Fruit fly (Drosophila melanogaster) whole organism, prepupa: ENCODE measurements around the gene RPA1.

Source experiments
- Blimp-1 ChIP-seq: fragments of 200-800 bp; sonication (Bioruptor generic); optimal IDR thresholded peaks from 3 replicates; lab custom pipeline; 2017; ENCODE audit warnings: missing biosample characterization, missing genetic modification characterization, mild to moderate bottlenecking, moderate library complexity, missing genetic modification reagents
- CG10669 ChIP-seq: fragments of 200-800 bp; sonication (Bioruptor generic); optimal IDR thresholded peaks from 3 replicates; lab custom pipeline; 2018; ENCODE audit warnings: missing biosample characterization, mild to moderate bottlenecking, missing genetic modification characterization, moderate library complexity
- CG11762 ChIP-seq: fragments of 200-800 bp; sonication (Bioruptor generic); optimal IDR thresholded peaks from 3 replicates; lab custom pipeline; 2016; ENCODE audit warnings: missing biosample characterization, missing genetic modification characterization; ENCODE audit not compliant: insufficient read depth
- CG11902 ChIP-seq: fragments of 200-800 bp; sonication (Bioruptor generic); optimal IDR thresholded peaks from 3 replicates; lab custom pipeline; 2016; ENCODE audit warnings: missing biosample characterization, missing genetic modification characterization
- CG15336 ChIP-seq: fragments of 200-800 bp; sonication (Bioruptor generic); IDR thresholded peaks from 2 replicates; pipeline ENCODE4 v1.3.6; 2022; ENCODE audit warnings: missing biosample characterization, missing genetic modification characterization
- CG1621 ChIP-seq: fragments of 200-800 bp; sonication (Bioruptor generic); optimal IDR thresholded peaks from 3 replicates; lab custom pipeline; 2018; ENCODE audit warnings: missing biosample characterization, mild to moderate bottlenecking, missing genetic modification characterization
- CG16779 ChIP-seq: fragments of 200-800 bp; sonication (Bioruptor generic); optimal IDR thresholded peaks from 3 replicates; lab custom pipeline; 2017; ENCODE audit warnings: missing biosample characterization, mild to moderate bottlenecking, missing genetic modification characterization
- CG3032 ChIP-seq: fragments of 200-800 bp; optimal IDR thresholded peaks from 2 replicates; lab custom pipeline; 2019; ENCODE audit warnings: missing biosample characterization, mild to moderate bottlenecking, missing genetic modification characterization, moderate library complexity
- CG31627 ChIP-seq: fragments of 200-800 bp; sonication (Bioruptor generic); optimal IDR thresholded peaks from 3 replicates; lab custom pipeline; 2016; ENCODE audit warnings: missing biosample characterization, missing genetic modification characterization
- CG32006 ChIP-seq: fragments of 200-800 bp; sonication (Bioruptor generic); optimal IDR thresholded peaks from 3 replicates; lab custom pipeline; 2017; ENCODE audit warnings: missing biosample characterization, mild to moderate bottlenecking, missing genetic modification characterization
- CG3919 ChIP-seq: fragments of 200-800 bp; sonication (Bioruptor generic); optimal IDR thresholded peaks from 3 replicates; lab custom pipeline; 2016; ENCODE audit warnings: missing biosample characterization, missing genetic modification characterization
- CG4318 ChIP-seq: fragments of 200-800 bp; sonication (Bioruptor generic); optimal IDR thresholded peaks from 3 replicates; lab custom pipeline; 2017; ENCODE audit warnings: missing biosample characterization, mild to moderate bottlenecking, missing genetic modification characterization
- CG6163 ChIP-seq: fragments of 200-800 bp; sonication (Bioruptor generic); IDR thresholded peaks from 3 replicates; pipeline ENCODE4 v1.3.6; 2022; ENCODE audit warnings: missing biosample characterization, missing genetic modification characterization
- CG6276 ChIP-seq: fragments of 200-800 bp; sonication (Bioruptor generic); optimal IDR thresholded peaks from 2 replicates; lab custom pipeline; 2017; ENCODE audit warnings: missing biosample characterization, mild to moderate bottlenecking, missing genetic modification characterization
- CG6792 ChIP-seq: fragments of 200-800 bp; sonication (Bioruptor generic); optimal IDR thresholded peaks from 3 replicates; lab custom pipeline; 2016; ENCODE audit warnings: missing biosample characterization, missing genetic modification characterization
- CG6808 ChIP-seq: fragments of 200-800 bp; sonication (Bioruptor generic); optimal IDR thresholded peaks from 3 replicates; lab custom pipeline; 2017; ENCODE audit warnings: missing biosample characterization, missing genetic modification characterization, mild to moderate bottlenecking, moderate library complexity, missing genetic modification reagents
- CG6854 ChIP-seq: fragments of 200-800 bp; sonication (Bioruptor generic); optimal IDR thresholded peaks from 2 replicates; lab custom pipeline; 2017; ENCODE audit warnings: missing biosample characterization, mild to moderate bottlenecking, missing genetic modification characterization
- CG8119 ChIP-seq: fragments of 200-800 bp; sonication (Bioruptor generic); IDR thresholded peaks from 3 replicates; pipeline ENCODE4 v1.3.6; 2022; ENCODE audit warnings: missing biosample characterization, missing genetic modification characterization
- CG8319 ChIP-seq: fragments of 200-800 bp; sonication (Bioruptor generic); optimal IDR thresholded peaks from 3 replicates; lab custom pipeline; 2016; ENCODE audit warnings: missing biosample characterization, missing genetic modification characterization
- Eip75B ChIP-seq: fragments of 200-800 bp; sonication (Bioruptor generic); optimal IDR thresholded peaks from 3 replicates; lab custom pipeline; 2016; ENCODE audit warnings: missing biosample characterization, missing genetic modification characterization
- Eip78C ChIP-seq: fragments of 200-800 bp; sonication (Bioruptor generic); peaks from one replicate; lab custom pipeline; 2016; ENCODE audit warnings: missing biosample characterization, missing genetic modification characterization
- Ets21C ChIP-seq: fragments of 200-800 bp; sonication (Bioruptor generic); optimal IDR thresholded peaks from 3 replicates; lab custom pipeline; 2016; ENCODE audit warnings: missing biosample characterization, missing genetic modification characterization
- Ets96B ChIP-seq: fragments of 200-800 bp; optimal IDR thresholded peaks from 2 replicates; lab custom pipeline; 2019; ENCODE audit warnings: missing biosample characterization, mild to moderate bottlenecking, missing genetic modification characterization, moderate library complexity
- Gug ChIP-seq: fragments of 200-800 bp; sonication (Bioruptor generic); IDR thresholded peaks from 2 replicates; pipeline ENCODE4 v1.3.6; 2022; ENCODE audit warnings: missing biosample characterization, missing genetic modification characterization
- Hr38 ChIP-seq: sonication (Bioruptor generic); optimal IDR thresholded peaks from 2 replicates; lab custom pipeline; 2016; ENCODE audit warnings: missing biosample characterization, missing genetic modification characterization
- Hr39 ChIP-seq: fragments of 200-800 bp; sonication (Bioruptor generic); optimal IDR thresholded peaks from 2 replicates; lab custom pipeline; 2016; ENCODE audit warnings: missing biosample characterization, missing genetic modification characterization
- Hr4 ChIP-seq: fragments of 200-800 bp; sonication (Bioruptor generic); optimal IDR thresholded peaks from 3 replicates; lab custom pipeline; 2016; ENCODE audit warnings: missing biosample characterization, missing genetic modification characterization
- Lpt ChIP-seq: fragments of 200-800 bp; sonication (Bioruptor generic); optimal IDR thresholded peaks from 3 replicates; lab custom pipeline; 2016; ENCODE audit warnings: missing biosample characterization, missing genetic modification characterization
- Met ChIP-seq: fragments of 200-800 bp; sonication (Bioruptor generic); optimal IDR thresholded peaks from 3 replicates; lab custom pipeline; 2016; ENCODE audit warnings: missing biosample characterization, missing genetic modification characterization
- Smox ChIP-seq: fragments of 200-800 bp; sonication (Bioruptor generic); optimal IDR thresholded peaks from 3 replicates; lab custom pipeline; 2016; ENCODE audit warnings: missing biosample characterization, missing genetic modification characterization
- Sox102F ChIP-seq: fragments of 200-800 bp; sonication (Bioruptor generic); optimal IDR thresholded peaks from 2 replicates; lab custom pipeline; 2016; ENCODE audit warnings: missing biosample characterization, mild to moderate bottlenecking, missing genetic modification characterization
- Sox15 ChIP-seq: fragments of 200-800 bp; sonication (Bioruptor generic); optimal IDR thresholded peaks from 3 replicates; lab custom pipeline; 2016; ENCODE audit warnings: missing biosample characterization, missing genetic modification characterization
- acj6 ChIP-seq: fragments of 200-800 bp; sonication (Bioruptor generic); optimal IDR thresholded peaks from 3 replicates; lab custom pipeline; 2016; ENCODE audit warnings: missing biosample characterization, missing genetic modification characterization
- cyc ChIP-seq: fragments of 200-800 bp; sonication (Bioruptor generic); optimal IDR thresholded peaks from 3 replicates; lab custom pipeline; 2016; ENCODE audit warnings: missing biosample characterization, missing genetic modification characterization
- dsx ChIP-seq: fragments of 200-800 bp; optimal IDR thresholded peaks from 3 replicates; lab custom pipeline; 2019; ENCODE audit warnings: missing biosample characterization, mild to moderate bottlenecking, missing genetic modification characterization, moderate library complexity; ENCODE audit not compliant: poor library complexity, severe bottlenecking
- eg ChIP-seq: fragments of 200-800 bp; sonication (Bioruptor generic); IDR thresholded peaks from 3 replicates; pipeline ENCODE4 v1.3.6; 2022; ENCODE audit warnings: missing biosample characterization, missing genetic modification characterization
- esn ChIP-seq: fragments of 200-800 bp; sonication (Bioruptor generic); optimal IDR thresholded peaks from 2 replicates; lab custom pipeline; 2016; ENCODE audit warnings: missing biosample characterization, mild to moderate bottlenecking, missing genetic modification characterization, moderate library complexity
- fd59A ChIP-seq: fragments of 200-800 bp; sonication (Bioruptor generic); optimal IDR thresholded peaks from 2 replicates; lab custom pipeline; 2017; ENCODE audit warnings: missing biosample characterization, mild to moderate bottlenecking, missing genetic modification characterization, missing genetic modification reagents
- fd85E ChIP-seq: fragments of 200-800 bp; sonication (Bioruptor generic); optimal IDR thresholded peaks from 3 replicates; lab custom pipeline; 2016; ENCODE audit warnings: missing biosample characterization, missing genetic modification characterization
- lz ChIP-seq: fragments of 200-800 bp; sonication (Bioruptor generic); optimal IDR thresholded peaks from 3 replicates; lab custom pipeline; 2016; ENCODE audit warnings: missing biosample characterization, missing genetic modification characterization
- net ChIP-seq: fragments of 200-800 bp; sonication (Bioruptor generic); optimal IDR thresholded peaks from 3 replicates; lab custom pipeline; 2016; ENCODE audit warnings: missing biosample characterization, missing genetic modification characterization
- pdm3 ChIP-seq: fragments of 200-800 bp; sonication (Bioruptor generic); optimal IDR thresholded peaks from 3 replicates; lab custom pipeline; 2016; ENCODE audit warnings: missing biosample characterization, missing genetic modification characterization
- salr ChIP-seq, 2 experiments: fragments of 200-800 bp; sonication (Bioruptor generic); optimal IDR thresholded peaks; 3 replicates each; lab custom pipeline; 2016 to 2018; ENCODE audit warnings: missing biosample characterization in 2 of 2, missing genetic modification characterization in 2 of 2, mild to moderate bottlenecking in 1 of 2
- ss ChIP-seq, 2 experiments: fragments of 200-800 bp; sonication (Bioruptor generic); optimal IDR thresholded peaks; 2 replicates in 1 of 2; 3 replicates in 1 of 2; lab custom pipeline; 2017 to 2018; ENCODE audit warnings: mild to moderate bottlenecking in 2 of 2, missing biosample characterization in 2 of 2, missing genetic modification characterization in 2 of 2, moderate library complexity in 1 of 2
- svp ChIP-seq: fragments of 200-800 bp; sonication (Bioruptor generic); peaks from one replicate; lab custom pipeline; 2016; ENCODE audit warnings: missing biosample characterization, missing genetic modification characterization
- topi ChIP-seq: fragments of 200-800 bp; sonication (Bioruptor generic); optimal IDR thresholded peaks from 3 replicates; lab custom pipeline; 2016; ENCODE audit warnings: missing biosample characterization, missing genetic modification characterization

The RPA1 gene

dm6 chr3R:8250166-8250733 is 14.0 kb downstream of the RPA1 start, which contains the start of gene mtg:
TSS of gene mtg (plus strand) at chr3R:8250497.
- TF ChIP-seq Lpt (GFP tag; lab: Kevin White, UChicago) = peak; percentile 39
- no peak for TF ChIP-seq Sox102F (GFP tag; lab: Kevin White, UChicago)
- no peak for TF ChIP-seq Blimp-1 (GFP tag; lab: Kevin White, UChicago)
- TF ChIP-seq CG15336 (GFP tag; lab: Robert Waterston, UW) = peak; percentile 43; the same call in 1 of the 2 replicates
- no peak for TF ChIP-seq Eip75B (GFP tag; lab: Kevin White, UChicago)
- TF ChIP-seq eg (GFP tag; lab: Robert Waterston, UW) = peak; percentile 20; the same call in 1 of the 3 replicates
- TF ChIP-seq Hr4 = no peak
- TF ChIP-seq CG6792 = no peak
- TF ChIP-seq lz (GFP tag; lab: Kevin White, UChicago) = no peak
- no peak for TF ChIP-seq CG32006 (GFP tag; lab: Kevin White, UChicago)
- no peak for TF ChIP-seq pdm3 (GFP tag; lab: Kevin White, UChicago)
- TF ChIP-seq Ets96B (tag; lab: Kevin White, UChicago) = no peak
- 0 out of 3 replicates have a peak, but pooled peaks have one; percentile 31 for TF ChIP-seq CG8119 (GFP tag; lab: Robert Waterston, UW)
- no peak for TF ChIP-seq Sox15
- no peak for TF ChIP-seq CG3032
- TF ChIP-seq net (GFP tag; lab: Kevin White, UChicago) = no peak
- peak; percentile 99 for TF ChIP-seq CG6808
- TF ChIP-seq CG11902 = no peak
- TF ChIP-seq ss (GFP tag; optimal IDR thresholded peaks at IDR 0.05; lab: Kevin White, UChicago) = no peak
- no peak for TF ChIP-seq esn (GFP tag; lab: Kevin White, UChicago)
- TF ChIP-seq Eip78C (GFP tag; lab: Kevin White, UChicago) = peak; percentile 18
- TF ChIP-seq acj6 (GFP tag; lab: Kevin White, UChicago) = no peak
- peak; percentile 32; the same call in 1 of the 3 replicates for TF ChIP-seq CG6163 (GFP tag; lab: Robert Waterston, UW)
- TF ChIP-seq CG3919 (GFP tag; lab: Kevin White, UChicago) = peak; percentile 27
- TF ChIP-seq CG1621 (tag; lab: Kevin White, UChicago) = no peak

DNA sequence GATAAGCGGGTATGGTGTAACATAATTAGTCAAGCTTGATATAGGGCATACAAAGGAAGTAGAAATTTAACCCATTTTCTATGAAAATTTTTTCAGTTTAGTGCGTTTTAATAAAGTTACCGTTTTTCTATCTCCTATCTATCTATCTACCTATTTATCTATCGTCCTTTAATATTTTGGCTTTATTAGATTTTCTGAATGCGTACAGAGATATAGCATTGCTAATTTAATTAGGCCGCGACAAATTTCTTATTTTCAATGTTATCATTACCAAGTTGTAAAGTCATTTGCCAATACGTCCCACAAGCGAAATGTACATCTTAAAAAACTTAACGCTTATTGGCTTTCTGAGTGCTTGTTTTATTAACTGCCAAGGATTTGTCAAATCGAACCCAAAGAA is 16.1 kb downstream of the RPA1 start, which contains the start of gene CG15864:
TSS of gene CG15864 (plus strand) at position 301 of the 400 bp plus-strand sequence.
- TF ChIP-seq acj6 (GFP tag; lab: Kevin White, UChicago) (no peak), CG6854 (GFP tag; lab: Kevin White, UChicago) (no peak), Met (GFP tag; lab: Kevin White, UChicago) (no peak), lz (GFP tag; lab: Kevin White, UChicago) (no peak), Eip78C (GFP tag; lab: Kevin White, UChicago) (no peak), Lpt (GFP tag; lab: Kevin White, UChicago) (no peak), CG6276 (GFP tag; lab: Kevin White, UChicago) (no peak), CG8119 (GFP tag; lab: Robert Waterston, UW) (no peak), Ets21C (no peak), Hr39 (GFP tag; lab: Kevin White, UChicago) (no peak), fd59A (GFP tag; lab: Kevin White, UChicago) (no peak), esn (GFP tag; lab: Kevin White, UChicago) (no peak), eg (GFP tag; lab: Robert Waterston, UW) (no peak), dsx (GFP tag; lab: Kevin White, UChicago) (no peak), Gug (GFP tag; lab: Robert Waterston, UW) (no peak), CG16779 (no peak), CG11762 (GFP tag; lab: Kevin White, UChicago) (no peak), pdm3 (GFP tag; lab: Kevin White, UChicago) (no peak)

dm6 chr3R:8243720-8244119 is 20.5 kb downstream of the RPA1 start, which contains the start of the genes CG9636, CG18749 and CG33722:
TSS of gene CG9636 (minus strand) at chr3R:8243792.
TSS of gene CG18749 (plus strand) at chr3R:8244055.
TSS of gene CG33722 (plus strand) at chr3R:8244055.
- TF ChIP-seq CG15336 (GFP tag; lab: Robert Waterston, UW) (peak; percentile 57), ss (GFP tag; optimal IDR thresholded peaks at IDR 0.05; lab: Kevin White, UChicago) (peak; percentile 33 to 50), CG31627 (GFP tag; lab: Kevin White, UChicago) (peak; percentile 62), Lpt (GFP tag; lab: Kevin White, UChicago) (no peak), topi (GFP tag; lab: Kevin White, UChicago) (peak; percentile 67), cyc (GFP tag; lab: Kevin White, UChicago) (peak; percentile 54), fd85E (no peak), svp (GFP tag; lab: Kevin White, UChicago) (no peak), CG6808 (peak; percentile 30), CG6854 (GFP tag; lab: Kevin White, UChicago) (no peak), Smox (GFP tag; lab: Kevin White, UChicago) (no peak), Sox15 (peak; percentile 9), CG8319 (GFP tag; lab: Kevin White, UChicago) (peak; percentile 33), eg (GFP tag; lab: Robert Waterston, UW) (no peak), salr (GFP tag; optimal IDR thresholded peaks at IDR 0.05; lab: Kevin White, UChicago) (no peak), Hr39 (GFP tag; lab: Kevin White, UChicago) (peak; percentile 40), CG10669 (GFP tag; lab: Kevin White, UChicago) (no peak), lz (GFP tag; lab: Kevin White, UChicago) (peak; percentile 76), CG4318 (no peak), Hr38 (GFP tag; lab: Kevin White, UChicago) (no peak)
